Fruit fly (Drosophila melanogaster) whole organism, embryonic: ENCODE measurements around the gene rasp.

Source experiments
- Adf1 ChIP-seq: fragments of 200-800 bp; sonication (Bioruptor generic); IDR thresholded peaks from 2 replicates; pipeline ENCODE4 v1.3.6; 2022; ENCODE audit warnings: missing biosample characterization, missing genetic modification characterization
- B-H2 ChIP-seq: fragments of 200-800 bp; sonication (Bioruptor generic); optimal IDR thresholded peaks from 2 replicates; lab custom pipeline; 2018; ENCODE audit warnings: missing biosample characterization, mild to moderate bottlenecking, missing genetic modification characterization
- Bdp1 ChIP-seq: fragments of 200-800 bp; sonication (Bioruptor generic); optimal IDR thresholded peaks from 3 replicates; lab custom pipeline; 2016; ENCODE audit warnings: missing biosample characterization, missing genetic modification characterization
- CG10462 ChIP-seq: fragments of 200-800 bp; sonication (Bioruptor generic); optimal IDR thresholded peaks from 2 replicates; lab custom pipeline; 2016; ENCODE audit warnings: missing biosample characterization, missing genetic modification characterization
- CG11247 ChIP-seq: fragments of 200-800 bp; sonication (Bioruptor generic); IDR thresholded peaks from 2 replicates; pipeline ENCODE4 v1.3.6; 2022; ENCODE audit warnings: missing biosample characterization, missing genetic modification characterization
- CG11560 ChIP-seq: fragments of 200-800 bp; sonication (Bioruptor generic); IDR thresholded peaks from 3 replicates; pipeline ENCODE4 v1.3.6; 2022; ENCODE audit warnings: missing biosample characterization, missing genetic modification characterization
- CG12071 ChIP-seq: fragments of 200-800 bp; sonication (Bioruptor generic); optimal IDR thresholded peaks from 3 replicates; lab custom pipeline; 2018; ENCODE audit warnings: missing biosample characterization, mild to moderate bottlenecking, missing genetic modification characterization
- CG12219 ChIP-seq: fragments of 200-800 bp; sonication (Bioruptor generic); optimal IDR thresholded peaks from 3 replicates; lab custom pipeline; 2018; ENCODE audit warnings: missing biosample characterization, mild to moderate bottlenecking, missing genetic modification characterization
- CG17802 ChIP-seq: fragments of 200-800 bp; sonication (Bioruptor generic); optimal IDR thresholded peaks from 2 replicates; lab custom pipeline; 2018; ENCODE audit warnings: missing biosample characterization, mild to moderate bottlenecking, missing genetic modification characterization, moderate library complexity
- CG18011 ChIP-seq: fragments of 200-800 bp; sonication (Bioruptor generic); optimal IDR thresholded peaks from 2 replicates; lab custom pipeline; 2017; ENCODE audit warnings: missing biosample characterization, missing genetic modification characterization, mild to moderate bottlenecking, moderate library complexity, missing genotype
- CG2199 ChIP-seq: fragments of 200-800 bp; sonication (Bioruptor generic); IDR thresholded peaks from 3 replicates; pipeline ENCODE4 v1.3.6; 2022; ENCODE audit warnings: missing biosample characterization, missing genetic modification characterization
- CG30431 ChIP-seq: fragments of 200-800 bp; sonication (Bioruptor generic); optimal IDR thresholded peaks from 2 replicates; lab custom pipeline; 2017; ENCODE audit warnings: missing biosample characterization, missing genetic modification characterization
- CG32772 ChIP-seq: fragments of 200-800 bp; sonication (Bioruptor generic); IDR thresholded peaks from 2 replicates; pipeline ENCODE4 v1.3.6; 2022; ENCODE audit warnings: missing biosample characterization, missing genetic modification characterization
- CG3281 ChIP-seq: fragments of 200-800 bp; sonication (Bioruptor generic); optimal IDR thresholded peaks from 3 replicates; lab custom pipeline; 2017; ENCODE audit warnings: missing biosample characterization, mild to moderate bottlenecking, missing genetic modification characterization
- CG34224 ChIP-seq: fragments of 200-800 bp; sonication (Bioruptor generic); IDR thresholded peaks from 3 replicates; pipeline ENCODE4 v1.3.6; 2022; ENCODE audit warnings: missing biosample characterization, missing genetic modification characterization; ENCODE audit not compliant: partially characterized antibody
- CG4360 ChIP-seq: fragments of 200-800 bp; sonication (Bioruptor generic); IDR thresholded peaks from 2 replicates; pipeline ENCODE4 v1.3.6; 2022; ENCODE audit warnings: missing biosample characterization, missing genetic modification characterization
- CG7839 ChIP-seq: fragments of 200-800 bp; sonication (Bioruptor generic); optimal IDR thresholded peaks from 3 replicates; lab custom pipeline; 2018; ENCODE audit warnings: missing biosample characterization, mild to moderate bottlenecking, missing genetic modification characterization, moderate library complexity
- CG9609 ChIP-seq: fragments of 200-800 bp; sonication (Bioruptor generic); optimal IDR thresholded peaks from 3 replicates; lab custom pipeline; 2016; ENCODE audit warnings: missing biosample characterization, missing genetic modification characterization
- CG9727 ChIP-seq: fragments of 200-800 bp; sonication (Bioruptor generic); optimal IDR thresholded peaks from 3 replicates; lab custom pipeline; 2017; ENCODE audit warnings: missing biosample characterization, mild to moderate bottlenecking, missing genetic modification characterization
- CG9797 ChIP-seq: fragments of 200-800 bp; sonication (Bioruptor generic); optimal IDR thresholded peaks from 3 replicates; lab custom pipeline; 2018; ENCODE audit warnings: missing biosample characterization, mild to moderate bottlenecking, missing genetic modification characterization
- CkIIα-i1 ChIP-seq: fragments of 200-800 bp; sonication (Bioruptor generic); IDR thresholded peaks from 2 replicates; pipeline ENCODE4 v1.3.6; 2022; ENCODE audit warnings: missing biosample characterization, missing genetic modification characterization
- CrebB ChIP-seq: fragments of 200-800 bp; sonication (Bioruptor generic); optimal IDR thresholded peaks from 3 replicates; lab custom pipeline; 2018; ENCODE audit warnings: missing biosample characterization, mild to moderate bottlenecking, missing genetic modification characterization
- Dp ChIP-seq: fragments of 200-800 bp; sonication (Bioruptor generic); optimal IDR thresholded peaks from 2 replicates; lab custom pipeline; 2018; ENCODE audit warnings: missing biosample characterization, mild to moderate bottlenecking, missing genetic modification characterization, moderate library complexity
- Fer1 ChIP-seq: fragments of 200-800 bp; sonication (Bioruptor generic); optimal IDR thresholded peaks from 2 replicates; lab custom pipeline; 2017; ENCODE audit warnings: missing biosample characterization, mild to moderate bottlenecking, missing genetic modification characterization
- HLH4C ChIP-seq: fragments of 200-800 bp; sonication (Bioruptor generic); IDR thresholded peaks from 3 replicates; pipeline ENCODE4 v1.3.6; 2022; ENCODE audit warnings: missing biosample characterization, missing genetic modification characterization; ENCODE audit not compliant: partially characterized antibody
- Hey ChIP-seq: fragments of 200-800 bp; sonication (Bioruptor generic); optimal IDR thresholded peaks from 3 replicates; lab custom pipeline; 2018; ENCODE audit warnings: missing biosample characterization, mild to moderate bottlenecking, missing genetic modification characterization
- Hr3 ChIP-seq: fragments of 200-800 bp; sonication (Bioruptor generic); optimal IDR thresholded peaks from 3 replicates; lab custom pipeline; 2016; ENCODE audit warnings: missing biosample characterization, missing genetic modification characterization
- Hsf ChIP-seq: fragments of 200-800 bp; sonication (Bioruptor generic); optimal IDR thresholded peaks from 3 replicates; lab custom pipeline; 2016; ENCODE audit warnings: missing biosample characterization, missing genetic modification characterization
- Sox100B ChIP-seq: fragments of 200-800 bp; sonication (Bioruptor generic); optimal IDR thresholded peaks from 3 replicates; lab custom pipeline; 2018; ENCODE audit warnings: missing biosample characterization, mild to moderate bottlenecking, missing genetic modification characterization
- Tbp ChIP-seq: fragments of >200 bp; optimal IDR thresholded peaks from 2 replicates; lab custom pipeline; 2018; ENCODE audit warnings: missing biosample characterization, missing genetic modification characterization
- Usf ChIP-seq: fragments of 200-800 bp; sonication (Bioruptor generic); optimal IDR thresholded peaks from 2 replicates; lab custom pipeline; 2017; ENCODE audit warnings: missing genotype, missing biosample characterization, missing genetic modification characterization
- ap ChIP-seq: fragments of 200-800 bp; sonication (Bioruptor generic); IDR thresholded peaks from 2 replicates; pipeline ENCODE4 v1.3.6; 2022; ENCODE audit warnings: missing biosample characterization, missing genetic modification characterization
- az2 ChIP-seq: fragments of 200-800 bp; sonication (Bioruptor generic); optimal IDR thresholded peaks from 3 replicates; lab custom pipeline; 2016; ENCODE audit warnings: missing biosample characterization, missing genetic modification characterization
- chinmo ChIP-seq: fragments of 200-800 bp; sonication (Bioruptor generic); IDR thresholded peaks from 4 replicates; pipeline ENCODE4 v1.3.6; 2022; ENCODE audit warnings: missing biosample characterization, missing genetic modification characterization; ENCODE audit not compliant: partially characterized antibody
- corto ChIP-seq: fragments of 200-800 bp; sonication (Bioruptor generic); optimal IDR thresholded peaks from 2 replicates; lab custom pipeline; 2016; ENCODE audit warnings: missing biosample characterization, mild to moderate bottlenecking, missing genetic modification characterization, moderate library complexity
- h ChIP-seq: fragments of >200 bp; optimal IDR thresholded peaks from 2 replicates; lab custom pipeline; 2017
- hbn ChIP-seq: fragments of 200-800 bp; sonication (Bioruptor generic); IDR thresholded peaks from 2 replicates; pipeline ENCODE4 v1.3.6; 2022; ENCODE audit warnings: missing biosample characterization, missing genetic modification characterization; ENCODE audit not compliant: partially characterized antibody
- insv ChIP-seq, 2 experiments: fragments of 200-800 bp; sonication (Bioruptor generic); optimal IDR thresholded peaks; 3 replicates each; lab custom pipeline; 2016 to 2018; ENCODE audit warnings: missing biosample characterization in 2 of 2, missing genetic modification characterization in 2 of 2
- jumu ChIP-seq: fragments of 200-800 bp; sonication (Bioruptor generic); optimal IDR thresholded peaks from 3 replicates; lab custom pipeline; 2016; ENCODE audit warnings: missing biosample characterization, missing genetic modification characterization
- knrl ChIP-seq: fragments of 200-800 bp; sonication (Bioruptor generic); IDR thresholded peaks from 3 replicates; pipeline ENCODE4 v1.3.6; 2022; ENCODE audit warnings: missing biosample characterization, missing genetic modification characterization; ENCODE audit not compliant: partially characterized antibody
- lab ChIP-seq: fragments of 200-800 bp; sonication (Bioruptor generic); optimal IDR thresholded peaks from 3 replicates; lab custom pipeline; 2017; ENCODE audit warnings: missing biosample characterization, missing genetic modification characterization, mild to moderate bottlenecking, moderate library complexity, missing genetic modification reagents
- pb ChIP-seq: fragments of 200-800 bp; sonication (Bioruptor generic); optimal IDR thresholded peaks from 3 replicates; lab custom pipeline; 2016; ENCODE audit warnings: missing biosample characterization, missing genetic modification characterization
- pita ChIP-seq: fragments of 200-800 bp; sonication (Bioruptor generic); optimal IDR thresholded peaks from 2 replicates; lab custom pipeline; 2017; ENCODE audit warnings: missing biosample characterization, mild to moderate bottlenecking, missing genetic modification characterization
- pnt ChIP-seq: fragments of 200-800 bp; sonication (Bioruptor generic); optimal IDR thresholded peaks from 3 replicates; lab custom pipeline; 2016; ENCODE audit warnings: missing biosample characterization, missing genetic modification characterization
- salm ChIP-seq: fragments of 200-800 bp; sonication (Bioruptor generic); optimal IDR thresholded peaks from 2 replicates; lab custom pipeline; 2018; ENCODE audit warnings: missing biosample characterization, mild to moderate bottlenecking, missing genetic modification characterization
- seq ChIP-seq: fragments of 200-800 bp; sonication (Bioruptor generic); IDR thresholded peaks from 2 replicates; pipeline ENCODE4 v1.3.6; 2022; ENCODE audit warnings: missing biosample characterization, missing genetic modification characterization
- ssp ChIP-seq: fragments of 200-800 bp; sonication (Bioruptor generic); IDR thresholded peaks from 2 replicates; pipeline ENCODE4 v1.3.6; 2022; ENCODE audit warnings: missing biosample characterization, missing genetic modification characterization
- stc ChIP-seq: fragments of 200-800 bp; sonication (Bioruptor generic); IDR thresholded peaks from 2 replicates; pipeline ENCODE4 v1.3.6; 2022; ENCODE audit warnings: missing biosample characterization, missing genetic modification characterization
- trem ChIP-seq: fragments of 200-800 bp; optimal IDR thresholded peaks from 3 replicates; lab custom pipeline; 2019; ENCODE audit warnings: missing biosample characterization, mild to moderate bottlenecking, missing genetic modification characterization, moderate library complexity
- vnd ChIP-seq: fragments of 200-800 bp; sonication (Bioruptor generic); IDR thresholded peaks from 3 replicates; pipeline ENCODE4 v1.3.6; 2022; ENCODE audit warnings: missing biosample characterization, missing genetic modification characterization; ENCODE audit not compliant: partially characterized antibody
- zen ChIP-seq: fragments of 200-800 bp; sonication (Bioruptor generic); optimal IDR thresholded peaks from 3 replicates; lab custom pipeline; 2018; ENCODE audit warnings: missing biosample characterization, mild to moderate bottlenecking, missing genetic modification characterization, moderate library complexity

The rasp gene

dm6 chr3L:3127544-3127943 lies 34.4 kb upstream of the rasp start, which contains the start of gene promL (continued):
- TF ChIP-seq Hsf (peak; percentile 60), CG9797 (GFP tag; lab: Kevin White, UChicago) (peak; percentile 97), CG9727 (GFP tag; lab: Kevin White, UChicago) (peak; percentile 48), CG32772 (no peak), Fer1 (GFP tag; lab: Kevin White, UChicago) (peak; percentile 80), CG11560 (tag; lab: Robert Waterston, UW) (no peak), lab (GFP tag; lab: Kevin White, UChicago) (peak; percentile 81), vnd (GFP tag; lab: Robert Waterston, UW) (no peak), ssp (GFP tag; lab: Robert Waterston, UW) (no peak), CG18011 (GFP tag; lab: Kevin White, UChicago) (peak; percentile 3), Tbp (no peak), insv (GFP tag; optimal IDR thresholded peaks at IDR 0.05; lab: Kevin White, UChicago) (peak in 1 of 2 experiments; percentile 55), knrl (peak; percentile 26; the same call in 1 of the 3 replicates), B-H2 (peak; percentile 70), Sox100B (GFP tag; lab: Kevin White, UChicago) (peak; percentile 18), CG11247 (0 out of 2 replicates have a peak, but pooled peaks have one; percentile 24), Hr3 (GFP tag; lab: Kevin White, UChicago) (no peak), Hey (tag; lab: Kevin White, UChicago) (peak; percentile 16), ap (GFP tag; lab: Robert Waterston, UW) (no peak), salm (tag; lab: Kevin White, UChicago) (peak; percentile 66), CrebB (peak; percentile 70), trem (peak; percentile 79), jumu (peak; percentile 16), CG30431 (no peak), CG3281 (peak; percentile 81), pb (GFP tag; lab: Kevin White, UChicago) (peak; percentile 67), CG10462 (GFP tag; lab: Kevin White, UChicago) (peak; percentile 48), CG12219 (GFP tag; lab: Kevin White, UChicago) (peak; percentile 39), CG7839 (tag; lab: Kevin White, UChicago) (peak; percentile 47), pnt (GFP tag; lab: Kevin White, UChicago) (no peak), chinmo (GFP tag; lab: Robert Waterston, UW) (0 out of 4 replicates have a peak, but pooled peaks have one; percentile 61), CkIIα-i1 (GFP tag; lab: Robert Waterston, UW) (no peak), seq (GFP tag; lab: Robert Waterston, UW) (no peak; the same call in 1 of the 2 replicates), CG34224 (GFP tag; lab: Robert Waterston, UW) (no peak), corto (GFP tag; lab: Kevin White, UChicago) (peak; percentile 34), CG4360 (GFP tag; lab: Robert Waterston, UW) (no peak; the same call in 1 of the 2 replicates), Adf1 (no peak; the same call in 1 of the 2 replicates), CG2199 (0 out of 3 replicates have a peak, but pooled peaks have one; percentile 55), HLH4C (GFP tag; lab: Robert Waterston, UW) (no peak), Bdp1 (GFP tag; lab: Kevin White, UChicago) (peak; percentile 57), pita (GFP tag; lab: Kevin White, UChicago) (peak; percentile 28), Usf (GFP tag; lab: Kevin White, UChicago) (no peak), stc (no peak), Dp (GFP tag; lab: Kevin White, UChicago) (peak; percentile 77), CG12071 (GFP tag; lab: Kevin White, UChicago) (peak; percentile 41), hbn (GFP tag; lab: Robert Waterston, UW) (0 out of 2 replicates have a peak, but pooled peaks have one; percentile 24), CG17802 (no peak), zen (tag; lab: Kevin White, UChicago) (peak; percentile 12), az2 (GFP tag; lab: Kevin White, UChicago) (no peak), h (lab: Kevin White, UChicago) (no peak), CG9609 (GFP tag; lab: Kevin White, UChicago) (no peak)
